Fruit fly (Drosophila melanogaster): ENCODE measurements around the gene Aef1.

- TF ChIP-seq CG17806 (tag; optimal IDR thresholded peaks at IDR 0.05) (no peak), CG8301 (tag; optimal IDR thresholded peaks at IDR 0.05) (no peak), EcR (GFP tag; optimal IDR thresholded peaks at IDR 0.05) (no peak), CG13204 (GFP tag; optimal IDR thresholded peaks at IDR 0.05) (no peak), Pif1A (GFP tag; optimal IDR thresholded peaks at IDR 0.05) (no peak), CG15710 (tag; optimal IDR thresholded peaks at IDR 0.05) (no peak), CG10348 (GFP tag; IDR thresholded peaks at IDR 0.05) (no peak), gl (tag; optimal IDR thresholded peaks at IDR 0.05) (no peak), fd96Ca (GFP tag; IDR thresholded peaks at IDR 0.05) (no peak), CG34367 (tag; optimal IDR thresholded peaks at IDR 0.05) (no peak), CG12605 (GFP tag; IDR thresholded peaks at IDR 0.05) (no peak), CG32121 (GFP tag; IDR thresholded peaks at IDR 0.05) (no peak), CG14655 (GFP tag; optimal IDR thresholded peaks at IDR 0.05) (no peak), CG4496 (GFP tag; IDR thresholded peaks at IDR 0.05) (no peak)
Measured at dm6 chr3L:21471895-21472294, 38.7 kb downstream of the Aef1 start.
